Worm (Caenorhabditis elegans): Measurements from ENCODE around the gene nhr-172.

DNA sequence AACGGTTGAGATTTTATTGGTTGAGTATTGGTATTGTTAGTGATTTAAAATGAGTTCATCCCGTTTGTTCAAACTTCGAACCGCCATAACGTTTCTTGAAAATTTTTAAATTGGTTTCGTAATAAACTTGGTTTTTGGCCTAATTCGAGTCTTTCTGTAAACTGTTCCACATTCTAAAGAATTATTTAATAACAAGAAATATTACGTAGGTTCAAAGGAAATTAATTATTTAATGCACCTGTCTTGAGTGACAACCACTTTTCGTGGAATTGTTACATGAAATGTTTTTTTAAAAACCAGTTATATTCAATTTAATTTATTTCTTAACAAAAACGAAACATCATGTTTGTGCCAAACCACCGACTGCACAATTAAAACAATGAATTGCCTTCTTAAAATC lies 7.6 kb upstream of the nhr-172 start:
- TF ChIP-seq bed-3 (GFP tag; optimal IDR thresholded peaks at IDR 0.05) (no peak), pha-4 (tag; optimal IDR thresholded peaks at IDR 0.05) (no peak), nhr-237 (tag; optimal IDR thresholded peaks at IDR 0.05) (no peak), ztf-11 (tag; optimal IDR thresholded peaks at IDR 0.05) (no peak), elt-3 (tag; optimal IDR thresholded peaks at IDR 0.05) (no peak), unc-39 (tag; optimal IDR thresholded peaks at IDR 0.05) (no peak), nhr-28 (tag; optimal IDR thresholded peaks at IDR 0.05) (no peak), nhr-12 (tag; optimal IDR thresholded peaks at IDR 0.05) (no peak), snpc-4 (tag; optimal IDR thresholded peaks at IDR 0.05) (no peak)

All from whole organism, mixed stage, embryonic.